Worm (Caenorhabditis elegans) whole organism, L3 larva: ENCODE measurements around the gene F26F4.5.

Experiments used
- ceh-16 ChIP-seq: sonication (generic microtip); optimal IDR thresholded peaks from 2 replicates; lab custom pipeline; 2017; ENCODE audit warnings: missing biosample characterization, missing genetic modification characterization
- elt-3 ChIP-seq, 3 experiments: fragments of 150-350 bp in 1 of 3; sonication (generic microtip) in 2 of 3; optimal IDR thresholded peaks; 2 replicates in 2 of 3; 4 replicates in 1 of 3; lab custom pipeline; 2014 to 2017; ENCODE audit warnings: missing biosample characterization in 3 of 3, missing genetic modification characterization in 3 of 3
- fos-1 ChIP-seq: fragments of 150-350 bp; optimal IDR thresholded peaks from 2 replicates; lab custom pipeline; 2014; ENCODE audit warnings: missing biosample characterization, missing genetic modification characterization
- lin-39 ChIP-seq: fragments of 150-350 bp; optimal IDR thresholded peaks from 2 replicates; lab custom pipeline; 2018; ENCODE audit warnings: missing biosample characterization, missing genetic modification reagents, missing genetic modification characterization
- nhr-76 ChIP-seq: fragments of 150-350 bp; sonication (generic microtip); optimal IDR thresholded peaks from 5 replicates; lab custom pipeline; 2014; ENCODE audit warnings: missing biosample characterization, missing genetic modification characterization
- pha-4 ChIP-seq: fragments of 150-350 bp; optimal IDR thresholded peaks from 2 replicates; lab custom pipeline; 2014; ENCODE audit warnings: missing biosample characterization, missing genetic modification reagents, missing genetic modification characterization
- snpc-4 ChIP-seq: fragments of 150-350 bp; optimal IDR thresholded peaks from 2 replicates; lab custom pipeline; 2014; ENCODE audit warnings: missing biosample characterization, missing genetic modification characterization
- unc-62 ChIP-seq: fragments of 150-350 bp; sonication (generic microtip); optimal IDR thresholded peaks from 4 replicates; lab custom pipeline; 2014; ENCODE audit warnings: missing biosample characterization, missing genetic modification reagents, missing genetic modification characterization

F26F4.5 gene

DNA sequence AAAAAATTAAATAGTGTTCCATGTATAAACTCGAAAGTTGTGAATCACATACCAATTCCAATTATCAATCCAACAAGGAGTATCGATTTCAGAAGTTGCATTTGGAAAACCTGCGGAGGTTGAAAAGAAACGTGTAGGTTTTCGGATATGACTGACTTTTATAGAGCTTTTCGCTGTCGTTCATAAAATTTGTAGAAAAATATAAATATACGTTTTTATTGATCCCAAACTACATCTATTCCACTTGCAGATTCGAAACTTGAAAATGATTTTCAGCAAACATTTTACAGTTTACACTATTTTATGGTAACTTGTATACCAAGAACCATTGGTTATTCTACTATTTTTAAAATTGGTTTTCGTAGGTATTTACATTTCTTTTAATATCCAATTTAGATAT lies 48.9 kb downstream of the F26F4.5 start, which contains the start of gene clec-156:
clec-156 (minus strand) TSS at position 101 of the 400 bp plus-strand sequence.
- TF ChIP-seq fos-1 (tag; lab: Kevin White, UChicago) (no peak), nhr-76 (tag; lab: Kevin White, UChicago) (no peak), unc-62 (no peak), pha-4 (tag; lab: Kevin White, UChicago) (no peak), elt-3 (tag; optimal IDR thresholded peaks at IDR 0.05; lab: Kevin White, UChicago) (no peak), lin-39 (tag; lab: Kevin White, UChicago) (no peak), snpc-4 (tag; lab: Kevin White, UChicago) (no peak), ceh-16 (tag; lab: Kevin White, UChicago) (no peak)
